Worm (Caenorhabditis elegans) whole organism, L4 larva: ENCODE measurements around the gene Y57E12AL.6.

Source experiments
- daf-16 ChIP-seq, 3 experiments: sonication (generic microtip); optimal IDR thresholded peaks; 2 replicates each; lab custom pipeline; 2016 to 2017; ENCODE audit warnings: missing genetic modification characterization in 3 of 3, missing genetic modification reagents in 3 of 3, mild to moderate bottlenecking in 2 of 3, missing compliant biosample characterization in 2 of 3, missing biosample characterization in 1 of 3, moderate library complexity in 1 of 3
- snpc-4 ChIP-seq: fragments of 150-350 bp; optimal IDR thresholded peaks from 2 replicates; lab custom pipeline; 2014; ENCODE audit warnings: missing biosample characterization, missing genetic modification characterization

DNA sequence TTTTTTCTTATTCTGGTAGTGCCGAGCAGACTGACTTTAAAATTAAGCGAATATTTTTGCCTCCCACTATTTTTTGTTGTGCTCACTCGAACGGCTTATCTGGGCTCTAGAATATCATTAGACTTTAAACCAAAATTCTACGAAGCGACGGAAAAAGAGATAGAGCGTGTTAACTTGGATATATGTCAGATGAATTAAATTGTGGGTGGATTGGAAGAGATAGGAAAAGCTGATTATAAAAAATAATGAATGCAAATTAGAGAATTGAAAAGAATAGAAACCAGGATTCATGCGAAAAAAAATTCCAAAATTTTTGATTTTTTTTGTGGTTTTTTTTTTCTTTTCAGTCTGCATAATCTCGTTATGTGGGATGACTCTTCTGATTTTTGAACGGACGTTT is 38.5 kb downstream of the Y57E12AL.6 start, which contains the start of gene F20A1.4:
- no peak for TF ChIP-seq snpc-4 (tag; lab: Kevin White, UChicago)
- TF ChIP-seq daf-16 (GFP tag; optimal IDR thresholded peaks at IDR 0.05; lab: Kevin White, UChicago): no peak
- no peak for TF ChIP-seq daf-16 (tag; optimal IDR thresholded peaks at IDR 0.05; lab: Kevin White, UChicago)
